Worm (Caenorhabditis elegans) whole organism, L4/young adult: ENCODE measurements around the gene H12D21.9.

ENCODE experiments used
- W03F9.2 ChIP-seq: fragments of 150-350 bp; optimal IDR thresholded peaks from 2 replicates; lab custom pipeline; 2014; ENCODE audit warnings: missing biosample characterization, missing genetic modification characterization
- him-1 ChIP-seq: sonication (generic microtip); optimal IDR thresholded peaks from 2 replicates; lab custom pipeline; 2016; ENCODE audit warnings: missing genotype, missing genetic modification reagents, missing genetic modification characterization, missing compliant biosample characterization

DNA sequence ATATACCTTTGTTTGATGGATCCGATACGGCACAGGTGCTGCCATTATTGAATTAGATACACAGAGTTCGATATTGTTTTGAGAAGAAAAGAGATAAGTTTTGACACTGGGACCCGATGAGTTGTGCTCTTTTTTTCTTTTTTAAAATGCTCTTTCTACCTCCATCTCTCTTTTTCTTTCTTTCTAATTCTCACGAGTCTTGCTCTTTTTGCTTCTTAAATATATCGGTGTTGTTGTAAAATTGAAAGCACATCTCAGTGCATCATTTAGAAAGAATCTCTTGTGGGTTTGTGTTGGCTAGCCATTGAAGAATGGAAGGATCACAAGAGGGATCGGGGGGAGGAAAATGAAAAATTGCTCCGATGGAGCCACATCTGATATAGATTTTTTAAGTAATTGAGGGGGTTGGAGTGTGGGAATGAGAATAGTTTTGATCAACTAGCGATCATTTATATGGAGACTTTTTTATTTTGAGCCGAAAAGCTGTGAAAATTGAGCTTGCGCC is at the start of gene H12D21.9:
- TF ChIP-seq him-1 (tag; lab: Kevin White, UChicago) (no peak), W03F9.2 (no peak)
